Fruit fly (Drosophila melanogaster): Measurements from ENCODE around the gene Sfp36F.

The Sfp36F gene

DNA sequence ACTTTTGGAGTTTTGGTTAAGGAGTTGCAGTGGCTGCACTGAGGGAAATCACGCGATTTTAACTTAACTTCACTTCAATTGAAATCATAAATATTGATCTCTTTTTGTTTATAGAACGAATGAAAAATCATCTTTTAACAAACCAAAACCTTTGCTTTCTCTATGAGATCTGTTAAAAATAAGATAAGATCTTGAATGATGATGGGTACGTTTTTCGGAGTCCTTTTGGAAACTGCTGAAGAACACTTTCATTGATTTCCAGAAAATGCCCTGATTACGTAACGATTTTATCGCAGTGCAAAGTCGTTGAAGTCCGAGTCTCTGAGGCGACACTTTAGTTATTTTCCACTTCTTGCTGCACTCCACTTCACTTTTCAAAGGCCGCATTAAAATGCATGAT is 20.0 kb downstream of the Sfp36F start (continued):
- TF ChIP-seq CG43689 (GFP tag; IDR thresholded peaks at IDR 0.05) (no peak), dan (GFP tag; IDR thresholded peaks at IDR 0.05) (no peak), CG7372 (GFP tag; IDR thresholded peaks at IDR 0.05) (no peak), Nf-YC (tag; optimal IDR thresholded peaks at IDR 0.05) (no peak), sqz (GFP tag; optimal IDR thresholded peaks at IDR 0.05) (no peak), Hmr (GFP tag; optimal IDR thresholded peaks at IDR 0.05) (no peak), CG12659 (GFP tag; optimal IDR thresholded peaks at IDR 0.05) (no peak), Dp (GFP tag; optimal IDR thresholded peaks at IDR 0.05) (no peak), Mes4 (GFP tag; optimal IDR thresholded peaks at IDR 0.05) (peak; percentile 40), CG2712 (tag; optimal IDR thresholded peaks at IDR 0.05) (peak; percentile 81), CG2199 (GFP tag; IDR thresholded peaks at IDR 0.05) (no peak), Hey (tag; optimal IDR thresholded peaks at IDR 0.05) (no peak), bowl (GFP tag; IDR thresholded peaks at IDR 0.05) (no peak), CG5180 (GFP tag; optimal IDR thresholded peaks at IDR 0.05) (no peak), toy (GFP tag; IDR thresholded peaks at IDR 0.05) (no peak), CG12236 (GFP tag; optimal IDR thresholded peaks at IDR 0.05) (peak; percentile 29), wdn (GFP tag; IDR thresholded peaks at IDR 0.05) (no peak), CTCF (GFP tag; optimal IDR thresholded peaks at IDR 0.05) (no peak), ems (GFP tag; optimal IDR thresholded peaks at IDR 0.05) (no peak), pb (GFP tag; optimal IDR thresholded peaks at IDR 0.05) (no peak), CG13775 (GFP tag; optimal IDR thresholded peaks at IDR 0.05) (peak; percentile 22), CG2889 (GFP tag; IDR thresholded peaks at IDR 0.05) (no peak), CG7357 (GFP tag; IDR thresholded peaks at IDR 0.05) (no peak), unpg (GFP tag; optimal IDR thresholded peaks at IDR 0.05) (peak; percentile 67), CG7987 (GFP tag; optimal IDR thresholded peaks at IDR 0.05) (no peak), Doc2 (GFP tag; IDR thresholded peaks at IDR 0.05) (no peak), da (GFP tag; optimal IDR thresholded peaks at IDR 0.05) (no peak), CG10959 (GFP tag; IDR thresholded peaks at IDR 0.05) (0 out of 2 replicates have a peak, but pooled peaks have one; percentile 11), org-1 (GFP tag; optimal IDR thresholded peaks at IDR 0.05) (peak; percentile 45), ham (GFP tag; IDR thresholded peaks at IDR 0.05) (no peak), CG9876 (GFP tag; optimal IDR thresholded peaks at IDR 0.05) (no peak), CG32767 (GFP tag; IDR thresholded peaks at IDR 0.05) (no peak), CG14860 (GFP tag; IDR thresholded peaks at IDR 0.05; ENCODE audit: partially characterized antibody) (no peak), Hmx (GFP tag; optimal IDR thresholded peaks at IDR 0.05) (no peak), lola (GFP tag; optimal IDR thresholded peaks at IDR 0.05) (peak in 1 of 3 experiments; percentile 84), nerfin-1 (tag; optimal IDR thresholded peaks at IDR 0.05) (peak; percentile 53), ab (GFP tag; optimal IDR thresholded peaks at IDR 0.05) (no peak), sc (optimal IDR thresholded peaks at IDR 0.05) (no peak), sc (GFP tag; optimal IDR thresholded peaks at IDR 0.05) (peak; percentile 52), CG11093 (GFP tag; IDR thresholded peaks at IDR 0.05) (no peak), CG14050 (GFP tag; IDR thresholded peaks at IDR 0.05) (no peak), CG31365 (tag; optimal IDR thresholded peaks at IDR 0.05) (no peak), dmrt99B (tag; optimal IDR thresholded peaks at IDR 0.05) (peak; percentile 74), dysf (GFP tag; IDR thresholded peaks at IDR 0.05) (no peak; the same call in 2 of the 3 replicates), CG4854 (GFP tag; optimal IDR thresholded peaks at IDR 0.05) (no peak), E2f2 (GFP tag; IDR thresholded peaks at IDR 0.05) (no peak), D19A (tag; optimal IDR thresholded peaks at IDR 0.05) (peak; percentile 41), CG14710 (tag; optimal IDR thresholded peaks at IDR 0.05) (peak; percentile 68), CG13894 (tag; optimal IDR thresholded peaks at IDR 0.05) (no peak), sisA (GFP tag; IDR thresholded peaks at IDR 0.05) (peak; percentile 37), Aef1 (GFP tag; IDR thresholded peaks at IDR 0.05) (no peak), Sox100B (GFP tag; optimal IDR thresholded peaks at IDR 0.05) (peak; percentile 45), Deaf1 (tag; optimal IDR thresholded peaks at IDR 0.05) (no peak)
